Worm (Caenorhabditis elegans): ENCODE measurements around the gene C42D4.18.
A peak's percentile ranks its signal among the peaks of the same experiment; 100 is the strongest.

The C42D4.18 gene

ce11 chrIV:7139143-7139542 lies 27.4 kb upstream of the C42D4.18 start:
- TF ChIP-seq T26A8.4 (GFP tag; IDR thresholded peaks at IDR 0.05), result no peak
- TF ChIP-seq unc-62 (GFP tag; optimal IDR thresholded peaks at IDR 0.05 in 1 of 2), result peak in 1 of 2 experiments; percentile 97
- no peak for TF ChIP-seq unc-62 (tag; optimal IDR thresholded peaks at IDR 0.05)

- TF ChIP-seq attf-4 (tag; optimal IDR thresholded peaks at IDR 0.05) (no peak), dve-1 (tag; optimal IDR thresholded peaks at IDR 0.05; ENCODE audit: insufficient read depth) (peak; percentile 16), tra-1 (GFP tag; IDR thresholded peaks at IDR 0.05) (no peak), lin-38 (GFP tag; IDR thresholded peaks at IDR 0.05) (peak; percentile 68), daf-16 (GFP tag; optimal IDR thresholded peaks at IDR 0.05) (no peak), daf-16 (tag; optimal IDR thresholded peaks at IDR 0.05) (no peak), hlh-11 (tag; optimal IDR thresholded peaks at IDR 0.05) (peak; percentile 14), nhr-28 (tag; optimal IDR thresholded peaks at IDR 0.05) (peak; percentile 40), ztf-7 (tag; optimal IDR thresholded peaks at IDR 0.05) (no peak), mxl-3 (GFP tag; optimal IDR thresholded peaks at IDR 0.05) (peak; percentile 37), lin-15B (tag; optimal IDR thresholded peaks at IDR 0.05) (no peak), mep-1 (tag; optimal IDR thresholded peaks at IDR 0.05) (peak; percentile 23), hlh-30 (tag; optimal IDR thresholded peaks at IDR 0.05; ENCODE audit: insufficient read depth) (peak; percentile 79), hif-1 (tag; optimal IDR thresholded peaks at IDR 0.05) (no peak), mdl-1 (tag; optimal IDR thresholded peaks at IDR 0.05) (peak in 1 of 2 experiments; percentile 25), ces-1 (GFP tag; optimal IDR thresholded peaks at IDR 0.05) (no peak), lsy-2 (tag; optimal IDR thresholded peaks at IDR 0.05) (peak in 1 of 2 experiments; percentile 56), nhr-6 (tag; optimal IDR thresholded peaks at IDR 0.05) (no peak), aha-1 (tag) (peak; percentile 79), dpl-1 (GFP tag; optimal IDR thresholded peaks at IDR 0.05) (peak; percentile 20), mes-2 (tag; optimal IDR thresholded peaks at IDR 0.05; ENCODE audit: poor library complexity, severe bottlenecking) (peak; percentile 13), ceh-82 (tag; optimal IDR thresholded peaks at IDR 0.05) (no peak)
Observed at ce11 chrIV:7144670-7145257, 21.8 kb upstream of the C42D4.18 start, which contains the start of gene hecd-1. Gene hecd-1 (minus strand): TSS chrIV:7144720.

ce11 chrIV:7147722-7148121 lies 18.9 kb upstream of the C42D4.18 start:
- TF ChIP-seq jun-1 (tag; optimal IDR thresholded peaks at IDR 0.05) (no peak), mep-1 (tag; optimal IDR thresholded peaks at IDR 0.05) (peak; percentile 38), fkh-10 (GFP tag; optimal IDR thresholded peaks at IDR 0.05) (peak; percentile 15), daf-16 (GFP tag; optimal IDR thresholded peaks at IDR 0.05) (no peak), daf-16 (tag; optimal IDR thresholded peaks at IDR 0.05) (peak; percentile 75), rbr-2 (tag; optimal IDR thresholded peaks at IDR 0.05) (peak; percentile 13), nhr-28 (tag; optimal IDR thresholded peaks at IDR 0.05) (peak; percentile 57), lsy-2 (tag; optimal IDR thresholded peaks at IDR 0.05) (peak in 1 of 2 experiments; percentile 64), hlh-11 (tag; optimal IDR thresholded peaks at IDR 0.05) (peak; percentile 69), mes-2 (tag; optimal IDR thresholded peaks at IDR 0.05; ENCODE audit: poor library complexity, severe bottlenecking) (peak; percentile 6), nhr-6 (tag; optimal IDR thresholded peaks at IDR 0.05) (no peak), dve-1 (tag; optimal IDR thresholded peaks at IDR 0.05; ENCODE audit: insufficient read depth) (peak; percentile 25), lin-38 (GFP tag; IDR thresholded peaks at IDR 0.05) (peak; percentile 29; the same call in 1 of the 2 replicates), vab-7 (GFP tag; IDR thresholded peaks at IDR 0.05) (no peak), hlh-30 (tag; optimal IDR thresholded peaks at IDR 0.05; ENCODE audit: insufficient read depth) (peak; percentile 73), mdt-29 (GFP tag; IDR thresholded peaks at IDR 0.05) (no peak), daf-19 (GFP tag; conservative IDR thresholded peaks at IDR 0.05) (no peak), nhr-77 (tag; optimal IDR thresholded peaks at IDR 0.05) (peak; percentile 6)

- no peak for TF ChIP-seq nhr-25 (tag; optimal IDR thresholded peaks at IDR 0.05; ENCODE audit: borderline replicate concordance, insufficient read depth)
- no peak for TF ChIP-seq Y75B8A.6 (GFP tag; IDR thresholded peaks at IDR 0.05)
- TF ChIP-seq Y5F2A.4 (GFP tag; optimal IDR thresholded peaks at IDR 0.05), result no peak
- no peak for TF ChIP-seq F10B5.3 (tag; optimal IDR thresholded peaks at IDR 0.05)
- no peak for TF ChIP-seq ctbp-1 (GFP tag; IDR thresholded peaks at IDR 0.05)
- TF ChIP-seq ceh-62 (tag; optimal IDR thresholded peaks at IDR 0.05), result no peak
- TF ChIP-seq daf-8 (GFP tag; IDR thresholded peaks at IDR 0.05), result no peak
- TF ChIP-seq lsy-2 (tag; optimal IDR thresholded peaks at IDR 0.05), result peak; percentile 44 to 96
- TF ChIP-seq aly-2 (tag; optimal IDR thresholded peaks at IDR 0.05), result no peak
- TF ChIP-seq lin-15B (tag; optimal IDR thresholded peaks at IDR 0.05), result no peak
- TF ChIP-seq skn-1 (tag; optimal IDR thresholded peaks at IDR 0.05), result no peak
- TF ChIP-seq lin-29 (GFP tag; IDR thresholded peaks at IDR 0.05), result no peak
- TF ChIP-seq daf-19 (GFP tag; conservative IDR thresholded peaks at IDR 0.05), result no peak
- TF ChIP-seq lin-1 (GFP tag; IDR thresholded peaks at IDR 0.05), result no peak
- TF ChIP-seq ZK337.2 (GFP tag; IDR thresholded peaks at IDR 0.05), result no peak
- TF ChIP-seq egl-27 (tag; optimal IDR thresholded peaks at IDR 0.05), result no peak
Observed at ce11 chrIV:7149020-7149601, 17.5 kb upstream of the C42D4.18 start, which contains the start of gene C34D4.4. Gene C34D4.4 (plus strand): TSS chrIV:7149361.

All from whole organism, L4 larva.